Worm (Caenorhabditis elegans): ENCODE results near the gene srlf-19.

DNA sequence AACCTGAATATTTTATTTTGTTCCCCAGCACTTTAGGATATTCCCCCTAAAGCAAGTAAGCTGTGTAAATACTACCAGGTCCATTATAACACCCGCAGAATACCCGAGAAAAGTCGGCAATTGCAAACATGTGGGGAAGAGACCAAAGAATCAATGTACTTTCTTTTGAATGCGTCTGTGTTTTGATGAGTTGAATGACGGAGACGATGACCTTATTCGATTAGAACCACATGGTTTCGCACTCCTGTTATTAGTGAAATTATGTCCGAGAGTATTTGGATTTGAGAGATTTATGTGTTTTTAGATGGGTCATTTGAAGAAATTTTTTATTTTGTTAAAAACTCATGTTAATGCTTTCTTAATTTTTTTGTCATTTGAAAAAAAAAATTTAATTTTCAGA is 39.9 kb upstream of the srlf-19 start:
- no peak for TF ChIP-seq lin-29 (GFP tag; IDR thresholded peaks at IDR 0.05)
- no peak for TF ChIP-seq daf-19 (GFP tag; conservative IDR thresholded peaks at IDR 0.05)

Data from whole organism, L4 larva.